Worm (Caenorhabditis elegans): ENCODE measurements around the gene ser-1.

The ser-1 gene

ce11 chrX:16534564-16534963, 45.0 kb upstream of the ser-1 start (continued):
- TF ChIP-seq unc-130 (tag; optimal IDR thresholded peaks at IDR 0.05) (peak; percentile 25), zip-4 (GFP tag; optimal IDR thresholded peaks at IDR 0.05) (no peak), ces-1 (GFP tag; optimal IDR thresholded peaks at IDR 0.05) (no peak), hlh-17 (GFP tag; optimal IDR thresholded peaks at IDR 0.05; ENCODE audit: borderline replicate concordance) (no peak), unc-62 (GFP tag; optimal IDR thresholded peaks at IDR 0.05) (no peak), swsn-7 (tag; optimal IDR thresholded peaks at IDR 0.05) (peak; percentile 3), unc-98 (GFP tag; IDR thresholded peaks at IDR 0.05) (no peak), skn-1 (tag; optimal IDR thresholded peaks at IDR 0.05) (no peak), ets-5 (GFP tag; IDR thresholded peaks at IDR 0.05) (no peak), lir-3 (tag; optimal IDR thresholded peaks at IDR 0.05; ENCODE audit: poor library complexity) (no peak), tbx-2 (tag; optimal IDR thresholded peaks at IDR 0.05) (no peak), Y116A8C.19 (tag; optimal IDR thresholded peaks at IDR 0.05; ENCODE audit: borderline replicate concordance) (no peak), sox-4 (tag; optimal IDR thresholded peaks at IDR 0.05) (no peak), lin-13 (GFP tag; optimal IDR thresholded peaks at IDR 0.05) (no peak), nhr-77 (tag; optimal IDR thresholded peaks at IDR 0.05) (no peak), nhr-19 (GFP tag; conservative IDR thresholded peaks at IDR 0.05) (peak; percentile 69), ceh-88 (GFP tag; IDR thresholded peaks at IDR 0.05) (no peak), nhr-71 (tag; optimal IDR thresholded peaks at IDR 0.05) (peak; percentile 81), elt-3 (tag; optimal IDR thresholded peaks at IDR 0.05) (no peak), sptf-1 (tag; optimal IDR thresholded peaks at IDR 0.05) (no peak), unc-86 (tag; optimal IDR thresholded peaks at IDR 0.05) (no peak), snpc-4 (tag; optimal IDR thresholded peaks at IDR 0.05) (no peak), egl-13 (tag; optimal IDR thresholded peaks at IDR 0.05) (no peak), nhr-28 (tag; optimal IDR thresholded peaks at IDR 0.05) (no peak), efl-1 (optimal IDR thresholded peaks at IDR 0.05) (peak in 1 of 2 experiments; percentile 7), efl-1 (GFP tag; optimal IDR thresholded peaks at IDR 0.05 in 1 of 2) (no peak), mep-1 (tag; optimal IDR thresholded peaks at IDR 0.05) (no peak), ama-1 (optimal IDR thresholded peaks at IDR 0.05) (no peak), ztf-4 (tag; optimal IDR thresholded peaks at IDR 0.05) (no peak), mdl-1 (tag; optimal IDR thresholded peaks at IDR 0.05) (no peak), mab-9 (GFP tag; IDR thresholded peaks at IDR 0.05) (no peak), egl-27 (tag; optimal IDR thresholded peaks at IDR 0.05) (no peak), dpl-1 (GFP tag; optimal IDR thresholded peaks at IDR 0.05) (no peak), ceh-8 (GFP tag; optimal IDR thresholded peaks at IDR 0.05) (no peak)

- TF ChIP-seq rnt-1 (tag; optimal IDR thresholded peaks at IDR 0.05) (peak; percentile 8), efl-3 (GFP tag; optimal IDR thresholded peaks at IDR 0.05) (no peak), efl-1 (optimal IDR thresholded peaks at IDR 0.05) (no peak), efl-1 (GFP tag; optimal IDR thresholded peaks at IDR 0.05 in 1 of 2) (peak in 1 of 2 experiments; percentile 50)
Measured at ce11 chrX:16535192-16535591, 44.4 kb upstream of the ser-1 start.

ce11 chrX:16536230-16536940, 43.2 kb upstream of the ser-1 start, which contains the start of gene pat-9:
Gene pat-9, plus strand, starts transcription at chrX:16536890.
- TF ChIP-seq mab-9 (GFP tag; IDR thresholded peaks at IDR 0.05) (0 out of 2 replicates have a peak, but pooled peaks have one; percentile 35), alr-1 (tag; optimal IDR thresholded peaks at IDR 0.05; ENCODE audit: borderline replicate concordance) (no peak), rnt-1 (tag; optimal IDR thresholded peaks at IDR 0.05) (peak; percentile 6)

- TF ChIP-seq egl-13 (tag; optimal IDR thresholded peaks at IDR 0.05) (no peak), nhr-77 (tag; optimal IDR thresholded peaks at IDR 0.05) (no peak), rnt-1 (tag; optimal IDR thresholded peaks at IDR 0.05) (no peak), mef-2 (tag; optimal IDR thresholded peaks at IDR 0.05) (no peak), nhr-12 (tag; optimal IDR thresholded peaks at IDR 0.05) (no peak), xbp-1 (tag; optimal IDR thresholded peaks at IDR 0.05) (no peak)
Measured at ce11 chrX:16540374-16540773, 39.2 kb upstream of the ser-1 start, which contains the start of gene osm-1. Gene osm-1, plus strand, starts transcription at chrX:16540674.
